Fruit fly (Drosophila melanogaster) whole organism, embryonic: Measurements from ENCODE around the gene Bfc.
"Not testable (repeated sequence)": the region's sequence is repeated elsewhere in the genome, so short reads cannot be mapped to it uniquely, and the experiment has no call there.

ENCODE experiments used
- ATbp ChIP-seq: fragments of 200-800 bp; sonication (Bioruptor generic); optimal IDR thresholded peaks from 2 replicates; lab custom pipeline; 2017; ENCODE audit warnings: missing biosample characterization, mild to moderate bottlenecking, missing genetic modification characterization, missing genetic modification reagents
- BtbVII ChIP-seq: fragments of 200-800 bp; sonication (Bioruptor generic); optimal IDR thresholded peaks from 3 replicates; lab custom pipeline; 2017; ENCODE audit warnings: missing biosample characterization, mild to moderate bottlenecking, missing genetic modification characterization
- C15 ChIP-seq: fragments of 200-800 bp; sonication (Bioruptor generic); IDR thresholded peaks from 3 replicates; pipeline ENCODE4 v1.3.6; 2022; ENCODE audit warnings: missing biosample characterization, missing genetic modification characterization
- CG10543 ChIP-seq: fragments of 200-800 bp; sonication (Bioruptor generic); optimal IDR thresholded peaks from 3 replicates; lab custom pipeline; 2017; ENCODE audit warnings: missing biosample characterization, mild to moderate bottlenecking, missing genetic modification characterization, moderate library complexity
- CG11247 ChIP-seq: fragments of 200-800 bp; sonication (Bioruptor generic); IDR thresholded peaks from 2 replicates; pipeline ENCODE4 v1.3.6; 2022; ENCODE audit warnings: missing biosample characterization, missing genetic modification characterization
- CG17912 ChIP-seq: fragments of 200-800 bp; sonication (Bioruptor generic); optimal IDR thresholded peaks from 2 replicates; lab custom pipeline; 2018; ENCODE audit warnings: missing biosample characterization, mild to moderate bottlenecking, missing genetic modification characterization
- CG1792 ChIP-seq: fragments of 200-800 bp; sonication (Bioruptor generic); optimal IDR thresholded peaks from 2 replicates; lab custom pipeline; 2016; ENCODE audit warnings: missing biosample characterization, missing genetic modification characterization
- CG32772 ChIP-seq: fragments of 200-800 bp; sonication (Bioruptor generic); IDR thresholded peaks from 2 replicates; pipeline ENCODE4 v1.3.6; 2022; ENCODE audit warnings: missing biosample characterization, missing genetic modification characterization
- CG42726 ChIP-seq: fragments of 200-800 bp; sonication (Bioruptor generic); IDR thresholded peaks from 2 replicates; pipeline ENCODE4 v1.3.6; 2022; ENCODE audit warnings: missing biosample characterization, missing genetic modification characterization; ENCODE audit not compliant: partially characterized antibody
- CG4282 ChIP-seq: fragments of 200-800 bp; sonication (Bioruptor generic); optimal IDR thresholded peaks from 2 replicates; lab custom pipeline; 2016; ENCODE audit warnings: missing biosample characterization, missing genetic modification characterization
- CG6254 ChIP-seq: fragments of 200-800 bp; sonication (Bioruptor generic); optimal IDR thresholded peaks from 3 replicates; lab custom pipeline; 2017; ENCODE audit warnings: mild to moderate bottlenecking, missing biosample characterization, missing genetic modification reagents, missing genetic modification characterization
- CG6683 ChIP-seq: fragments of 200-800 bp; sonication (Bioruptor generic); optimal IDR thresholded peaks from 2 replicates; lab custom pipeline; 2017; ENCODE audit warnings: missing biosample characterization, mild to moderate bottlenecking, missing genetic modification characterization, missing genetic modification reagents
- CG6791 ChIP-seq: fragments of 200-800 bp; sonication (Bioruptor generic); IDR thresholded peaks from 3 replicates; pipeline ENCODE4 v1.3.6; 2022; ENCODE audit warnings: missing biosample characterization, missing genetic modification characterization; ENCODE audit not compliant: partially characterized antibody
- CG8281 ChIP-seq: fragments of 200-800 bp; sonication (Bioruptor generic); optimal IDR thresholded peaks from 2 replicates; lab custom pipeline; 2018; ENCODE audit warnings: missing biosample characterization, mild to moderate bottlenecking, missing genetic modification characterization, moderate library complexity
- CG8924 ChIP-seq: fragments of 200-800 bp; optimal IDR thresholded peaks from 3 replicates; lab custom pipeline; 2019; ENCODE audit warnings: missing biosample characterization, mild to moderate bottlenecking, missing genetic modification characterization, moderate library complexity
- CHES-1-like ChIP-seq: fragments of 200-800 bp; sonication (Bioruptor generic); optimal IDR thresholded peaks from 2 replicates; lab custom pipeline; 2016; ENCODE audit warnings: missing biosample characterization, missing genetic modification characterization
- Deaf1 ChIP-seq: fragments of 200-800 bp; optimal IDR thresholded peaks from 3 replicates; lab custom pipeline; 2019; ENCODE audit warnings: missing biosample characterization, mild to moderate bottlenecking, missing genetic modification characterization, moderate library complexity
- HLH3B ChIP-seq: fragments of 200-800 bp; sonication (Bioruptor generic); IDR thresholded peaks from 2 replicates; pipeline ENCODE4 v1.3.6; 2022; ENCODE audit warnings: missing biosample characterization, missing genetic modification characterization
- HLHmδ ChIP-seq: fragments of 200-800 bp; sonication (Bioruptor generic); optimal IDR thresholded peaks from 2 replicates; lab custom pipeline; 2018; ENCODE audit warnings: missing biosample characterization, mild to moderate bottlenecking, missing genetic modification characterization, moderate library complexity
- Jarid2 ChIP-seq: fragments of 200-800 bp; sonication (Bioruptor generic); optimal IDR thresholded peaks from 3 replicates; lab custom pipeline; 2017; ENCODE audit warnings: mild to moderate bottlenecking, missing biosample characterization, missing genetic modification reagents, missing genetic modification characterization
- Lhr ChIP-seq: fragments of 200-800 bp; sonication (Bioruptor generic); optimal IDR thresholded peaks from 3 replicates; lab custom pipeline; 2017; ENCODE audit warnings: mild to moderate bottlenecking, missing biosample characterization, missing genetic modification reagents, missing genetic modification characterization
- Pdp1 ChIP-seq, 2 experiments: fragments of 200-800 bp; sonication (Bioruptor generic); optimal IDR thresholded peaks; 3 replicates each; lab custom pipeline; 2016; ENCODE audit warnings: missing biosample characterization in 2 of 2, missing genetic modification characterization in 2 of 2, mild to moderate bottlenecking in 1 of 2, moderate library complexity in 1 of 2
- Tbp ChIP-seq: fragments of >200 bp; optimal IDR thresholded peaks from 2 replicates; lab custom pipeline; 2018; ENCODE audit warnings: missing biosample characterization, missing genetic modification characterization
- aop ChIP-seq: fragments of 200-800 bp; sonication (Bioruptor generic); IDR thresholded peaks from 2 replicates; pipeline ENCODE4 v1.3.6; 2022; ENCODE audit warnings: missing biosample characterization, missing genetic modification characterization
- bcd ChIP-seq: fragments of 200-800 bp; sonication (Bioruptor generic); optimal IDR thresholded peaks from 2 replicates; lab custom pipeline; 2017; ENCODE audit warnings: missing biosample characterization, mild to moderate bottlenecking, missing genetic modification characterization
- bowl ChIP-seq: fragments of 200-800 bp; sonication (Bioruptor generic); IDR thresholded peaks from 2 replicates; pipeline ENCODE4 v1.3.6; 2022; ENCODE audit warnings: missing biosample characterization, missing genetic modification characterization
- exex ChIP-seq: fragments of 200-800 bp; sonication (Bioruptor generic); optimal IDR thresholded peaks from 4 replicates; lab custom pipeline; 2018; ENCODE audit warnings: missing biosample characterization, mild to moderate bottlenecking, missing genetic modification characterization, moderate library complexity
- fd3F ChIP-seq: fragments of 200-800 bp; sonication (Bioruptor generic); optimal IDR thresholded peaks from 2 replicates; lab custom pipeline; 2018; ENCODE audit warnings: missing biosample characterization, mild to moderate bottlenecking, missing genetic modification characterization, moderate library complexity
- grn ChIP-seq: fragments of 200-800 bp; sonication (Bioruptor generic); optimal IDR thresholded peaks from 3 replicates; lab custom pipeline; 2017; ENCODE audit warnings: missing biosample characterization, missing genetic modification characterization
- gt ChIP-seq: fragments of 200-800 bp; sonication (Bioruptor generic); IDR thresholded peaks from 2 replicates; pipeline ENCODE4 v1.3.6; 2022; ENCODE audit warnings: missing biosample characterization, missing genetic modification characterization
- kah ChIP-seq: fragments of 200-800 bp; sonication (Bioruptor generic); optimal IDR thresholded peaks from 2 replicates; lab custom pipeline; 2018; ENCODE audit warnings: missing biosample characterization, mild to moderate bottlenecking, missing genetic modification characterization
- kay ChIP-seq: fragments of 200-800 bp; sonication (Bioruptor generic); optimal IDR thresholded peaks from 2 replicates; lab custom pipeline; 2016; ENCODE audit warnings: missing biosample characterization, missing genetic modification characterization
- ken ChIP-seq: fragments of 200-800 bp; sonication (Bioruptor generic); IDR thresholded peaks from 3 replicates; pipeline ENCODE4 v1.3.6; 2022; ENCODE audit warnings: missing biosample characterization, missing genetic modification characterization
- nerfin-2 ChIP-seq: fragments of 200-800 bp; sonication (Bioruptor generic); IDR thresholded peaks from 2 replicates; pipeline ENCODE4 v1.3.6; 2022; ENCODE audit warnings: missing biosample characterization, missing genetic modification characterization; ENCODE audit not compliant: partially characterized antibody
- nmo ChIP-seq: fragments of 200-800 bp; sonication (Bioruptor generic); optimal IDR thresholded peaks from 2 replicates; lab custom pipeline; 2018; ENCODE audit warnings: missing biosample characterization, mild to moderate bottlenecking, missing genetic modification characterization, moderate library complexity
- rib ChIP-seq: fragments of 200-800 bp; sonication (Bioruptor generic); IDR thresholded peaks from 2 replicates; pipeline ENCODE4 v1.3.6; 2022; ENCODE audit warnings: missing biosample characterization, missing genetic modification characterization
- sc ChIP-seq, 3 experiments: fragments of >200 bp in 2 of 3; fragments of 200-800 bp in 1 of 3; sonication (Bioruptor generic) in 1 of 3; optimal IDR thresholded peaks; 2 replicates in 2 of 3; 3 replicates in 1 of 3; lab custom pipeline; 2017; ENCODE audit warnings: mild to moderate bottlenecking in 1 of 3, missing biosample characterization in 1 of 3, missing genetic modification characterization in 1 of 3, missing genetic modification reagents in 1 of 3
- sug ChIP-seq: fragments of 200-800 bp; optimal IDR thresholded peaks from 2 replicates; lab custom pipeline; 2019; ENCODE audit warnings: missing biosample characterization, mild to moderate bottlenecking, missing genetic modification characterization, moderate library complexity
- tap ChIP-seq: fragments of 200-800 bp; optimal IDR thresholded peaks from 3 replicates; lab custom pipeline; 2019; ENCODE audit warnings: missing biosample characterization, mild to moderate bottlenecking, missing genetic modification characterization, moderate library complexity
- tna ChIP-seq: fragments of 200-800 bp; sonication (Bioruptor generic); IDR thresholded peaks from 2 replicates; pipeline ENCODE4 v1.3.6; 2022; ENCODE audit warnings: missing biosample characterization, missing genetic modification characterization; ENCODE audit not compliant: partially characterized antibody
- toy ChIP-seq: fragments of 200-800 bp; sonication (Bioruptor generic); IDR thresholded peaks from 2 replicates; pipeline ENCODE4 v1.3.6; 2022; ENCODE audit warnings: missing biosample characterization, missing genetic modification characterization

Bfc gene

dm6 chr3L:1235426-1235825 is 15.1 kb upstream of the Bfc start, which contains the start of gene galene:
Gene galene, plus strand, starts transcription at chr3L:1235726.
- peak; percentile 16; the same call in 1 of the 2 replicates for TF ChIP-seq aop
- peak; percentile 8 for TF ChIP-seq CG10543 (GFP tag; lab: Kevin White, UChicago)
- TF ChIP-seq sug, result peak; percentile 65
- peak; percentile 8 for TF ChIP-seq kah (GFP tag; lab: Kevin White, UChicago)
- no peak for TF ChIP-seq kay (GFP tag; lab: Kevin White, UChicago)
- peak; percentile 70 for TF ChIP-seq Deaf1
- TF ChIP-seq CG6254, result no peak
- TF ChIP-seq CG32772 (GFP tag; lab: Robert Waterston, UW), result no peak

dm6 chr3L:1238219-1238618 is 12.3 kb upstream of the Bfc start, which contains the start of gene CG9192:
Gene CG9192, minus strand, starts transcription at chr3L:1238319.
- TF ChIP-seq CG11247 (GFP tag; lab: Robert Waterston, UW), result 0 out of 2 replicates have a peak, but pooled peaks have one; percentile 27
- TF ChIP-seq Deaf1, result peak; percentile 43
- peak in 1 of 2 experiments; percentile 84 for TF ChIP-seq Pdp1 (GFP tag; optimal IDR thresholded peaks at IDR 0.05; lab: Kevin White, UChicago)
- no peak for TF ChIP-seq nerfin-2

dm6 chr3L:1245810-1246209 is 4.7 kb upstream of the Bfc start, which contains the start of gene Klp61F:
Gene Klp61F, minus strand, starts transcription at chr3L:1245910.
- TF ChIP-seq tna (GFP tag; lab: Robert Waterston, UW); CG8281; nmo (GFP tag; lab: Kevin White, UChicago): not testable (repeated sequence)

- TF ChIP-seq fd3F (GFP tag; lab: Kevin White, UChicago); C15 (GFP tag; lab: Robert Waterston, UW); rib (GFP tag; lab: Robert Waterston, UW): not testable (repeated sequence)
These were observed 3.7 kb upstream of the Bfc start, which contains the start of gene CG32318 for dm6 chr3L:1246823-1247222. Gene CG32318, minus strand, starts transcription at chr3L:1246923.

dm6 chr3L:1247627-1248295 is 2.7 kb upstream of the Bfc start, which contains the start of the genes Psf1 and Sac1:
Gene Psf1, minus strand, starts transcription at chr3L:1247677.
Gene Sac1, plus strand, starts transcription at chr3L:1247817.
- TF ChIP-seq exex (tag; lab: Kevin White, UChicago), result no peak
- TF ChIP-seq aop, result no peak
- no peak for TF ChIP-seq kah (GFP tag; lab: Kevin White, UChicago)
- no peak for TF ChIP-seq ATbp (GFP tag; lab: Kevin White, UChicago)
- peak; percentile 4 for TF ChIP-seq CG1792 (GFP tag; lab: Kevin White, UChicago)
- peak; percentile 66 for TF ChIP-seq CHES-1-like (GFP tag; lab: Kevin White, UChicago)
- TF ChIP-seq CG8924 (tag; lab: Kevin White, UChicago), result peak; percentile 10
- TF ChIP-seq Lhr (GFP tag; lab: Kevin White, UChicago), result peak; percentile 71
- no peak for TF ChIP-seq kay (GFP tag; lab: Kevin White, UChicago)
- no peak for TF ChIP-seq sc (optimal IDR thresholded peaks at IDR 0.05; lab: Kevin White, UChicago)
- TF ChIP-seq sc (GFP tag; optimal IDR thresholded peaks at IDR 0.05; lab: Kevin White, UChicago), result no peak
- TF ChIP-seq tap (tag; lab: Kevin White, UChicago), result no peak
- no peak for TF ChIP-seq bowl
- TF ChIP-seq CG17912 (GFP tag; lab: Kevin White, UChicago), result no peak
- TF ChIP-seq CG4282, result no peak
- TF ChIP-seq CG42726 (GFP tag; lab: Robert Waterston, UW), result peak; percentile 57; the same call in 1 of the 2 replicates
- TF ChIP-seq CG6683 (GFP tag; lab: Kevin White, UChicago), result no peak
- no peak for TF ChIP-seq Jarid2 (GFP tag; lab: Kevin White, UChicago)
- TF ChIP-seq HLHmδ (GFP tag; lab: Kevin White, UChicago), result no peak
- TF ChIP-seq ken (GFP tag; lab: Robert Waterston, UW), result no peak; the same call in 2 of the 3 replicates
- TF ChIP-seq bcd (GFP tag; lab: Kevin White, UChicago), result peak; percentile 44
- TF ChIP-seq grn (GFP tag; lab: Kevin White, UChicago), result no peak
- TF ChIP-seq BtbVII, result no peak
- TF ChIP-seq Tbp (GFP tag; lab: Kevin White, UChicago), result no peak
- no peak for TF ChIP-seq HLH3B (GFP tag; lab: Robert Waterston, UW)
- no peak for TF ChIP-seq gt (GFP tag; lab: Robert Waterston, UW)
- no peak for TF ChIP-seq toy (GFP tag; lab: Robert Waterston, UW)
- peak; percentile 76 for TF ChIP-seq CG6791 (GFP tag; lab: Robert Waterston, UW)
